Fruit fly (Drosophila melanogaster) whole organism, prepupa: ENCODE results near the gene Tcs3.

Experiments used
- Blimp-1 ChIP-seq: fragments of 200-800 bp; sonication (Bioruptor generic); optimal IDR thresholded peaks from 3 replicates; lab custom pipeline; 2017; ENCODE audit warnings: missing biosample characterization, missing genetic modification characterization, mild to moderate bottlenecking, moderate library complexity, missing genetic modification reagents
- CG6163 ChIP-seq: fragments of 200-800 bp; sonication (Bioruptor generic); IDR thresholded peaks from 3 replicates; pipeline ENCODE4 v1.3.6; 2022; ENCODE audit warnings: missing biosample characterization, missing genetic modification characterization
- dsx ChIP-seq: fragments of 200-800 bp; optimal IDR thresholded peaks from 3 replicates; lab custom pipeline; 2019; ENCODE audit warnings: missing biosample characterization, mild to moderate bottlenecking, missing genetic modification characterization, moderate library complexity; ENCODE audit not compliant: poor library complexity, severe bottlenecking
- fd85E ChIP-seq: fragments of 200-800 bp; sonication (Bioruptor generic); optimal IDR thresholded peaks from 3 replicates; lab custom pipeline; 2016; ENCODE audit warnings: missing biosample characterization, missing genetic modification characterization
- pdm3 ChIP-seq: fragments of 200-800 bp; sonication (Bioruptor generic); optimal IDR thresholded peaks from 3 replicates; lab custom pipeline; 2016; ENCODE audit warnings: missing biosample characterization, missing genetic modification characterization

DNA sequence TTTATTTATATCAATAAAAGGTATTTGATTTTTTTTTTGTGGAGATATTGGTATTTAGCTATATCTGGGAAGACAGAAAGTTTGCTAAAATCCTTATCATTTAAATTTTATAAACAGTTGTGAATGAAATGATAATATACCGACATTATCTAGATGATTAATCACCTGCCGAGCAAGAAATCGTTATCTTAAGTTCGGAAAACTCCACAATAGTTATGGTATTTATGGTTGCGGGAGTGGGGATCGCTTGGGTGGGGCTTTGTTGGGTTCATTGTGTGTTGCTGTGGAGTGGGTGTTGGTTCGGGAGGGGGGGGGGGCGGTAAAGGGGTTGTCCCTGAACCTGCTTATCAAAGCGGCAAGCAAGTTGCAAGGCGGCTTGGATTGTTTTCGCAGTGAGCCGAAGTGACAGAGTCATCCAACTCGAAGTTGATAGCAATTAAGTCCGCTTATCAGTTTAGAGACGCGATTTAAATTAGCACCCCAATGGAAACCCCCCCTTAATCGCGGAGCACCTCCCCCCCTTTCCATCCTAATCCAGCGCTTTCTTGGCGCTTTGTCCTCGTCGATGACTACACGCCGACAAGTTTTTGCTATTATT, 40.5 kb downstream of the Tcs3 start:
- no peak for TF ChIP-seq dsx (GFP tag; lab: Kevin White, UChicago)
- TF ChIP-seq Blimp-1 (GFP tag; lab: Kevin White, UChicago) = no peak
- TF ChIP-seq pdm3 (GFP tag; lab: Kevin White, UChicago) = no peak
- no peak for TF ChIP-seq CG6163 (GFP tag; lab: Robert Waterston, UW)
- no peak for TF ChIP-seq fd85E (GFP tag; lab: Kevin White, UChicago)
